Fruit fly (Drosophila melanogaster) whole organism, embryonic: ENCODE data around the gene CG43645.

Experiments used
- Atf3 ChIP-seq: fragments of 200-800 bp; sonication (Bioruptor generic); optimal IDR thresholded peaks from 3 replicates; lab custom pipeline; 2016; ENCODE audit warnings: missing biosample characterization, missing genetic modification characterization
- Atf6 ChIP-seq: fragments of 200-800 bp; sonication (Bioruptor generic); IDR thresholded peaks from 2 replicates; pipeline ENCODE4 v1.3.6; 2022; ENCODE audit warnings: missing biosample characterization, missing genetic modification characterization
- Bgb ChIP-seq: fragments of 200-800 bp; sonication (Bioruptor generic); IDR thresholded peaks from 2 replicates; pipeline ENCODE4 v1.3.6; 2022; ENCODE audit warnings: missing biosample characterization, missing genetic modification characterization; ENCODE audit not compliant: partially characterized antibody
- C15 ChIP-seq: fragments of 200-800 bp; sonication (Bioruptor generic); IDR thresholded peaks from 3 replicates; pipeline ENCODE4 v1.3.6; 2022; ENCODE audit warnings: missing biosample characterization, missing genetic modification characterization
- CG11247 ChIP-seq: fragments of 200-800 bp; sonication (Bioruptor generic); IDR thresholded peaks from 2 replicates; pipeline ENCODE4 v1.3.6; 2022; ENCODE audit warnings: missing biosample characterization, missing genetic modification characterization
- CG13296 ChIP-seq: fragments of 200-800 bp; sonication (Bioruptor generic); optimal IDR thresholded peaks from 3 replicates; lab custom pipeline; 2018; ENCODE audit warnings: missing biosample characterization, mild to moderate bottlenecking, missing genetic modification characterization
- CG13424 ChIP-seq: fragments of 200-800 bp; sonication (Bioruptor generic); optimal IDR thresholded peaks from 2 replicates; lab custom pipeline; 2019; ENCODE audit warnings: missing biosample characterization, mild to moderate bottlenecking, missing genetic modification characterization, moderate library complexity
- CG15269 ChIP-seq: fragments of 200-800 bp; sonication (Bioruptor generic); optimal IDR thresholded peaks from 2 replicates; lab custom pipeline; 2018; ENCODE audit warnings: missing biosample characterization, mild to moderate bottlenecking, missing genetic modification characterization, moderate library complexity
- CG1529 ChIP-seq: fragments of 200-800 bp; sonication (Bioruptor generic); optimal IDR thresholded peaks from 3 replicates; lab custom pipeline; 2018; ENCODE audit warnings: missing biosample characterization, missing genetic modification characterization
- CG1602 ChIP-seq: fragments of 200-800 bp; sonication (Bioruptor generic); optimal IDR thresholded peaks from 3 replicates; lab custom pipeline; 2016; ENCODE audit warnings: missing biosample characterization, missing genetic modification characterization
- CG16863 ChIP-seq: fragments of 200-800 bp; sonication (Bioruptor generic); optimal IDR thresholded peaks from 3 replicates; lab custom pipeline; 2016; ENCODE audit warnings: missing biosample characterization, missing genetic modification characterization
- CG17359 ChIP-seq: fragments of 200-800 bp; sonication (Bioruptor generic); optimal IDR thresholded peaks from 3 replicates; lab custom pipeline; 2018; ENCODE audit warnings: missing biosample characterization, mild to moderate bottlenecking, missing genetic modification characterization, moderate library complexity
- CG1792 ChIP-seq: fragments of 200-800 bp; sonication (Bioruptor generic); optimal IDR thresholded peaks from 2 replicates; lab custom pipeline; 2016; ENCODE audit warnings: missing biosample characterization, missing genetic modification characterization
- CG18476 ChIP-seq: fragments of 200-800 bp; sonication (Bioruptor generic); optimal IDR thresholded peaks from 2 replicates; lab custom pipeline; 2016; ENCODE audit warnings: missing biosample characterization, mild to moderate bottlenecking, missing genetic modification characterization
- CG31224 ChIP-seq: fragments of 200-800 bp; sonication (Bioruptor generic); IDR thresholded peaks from 2 replicates; pipeline ENCODE4 v1.3.6; 2022; ENCODE audit warnings: missing biosample characterization, missing genetic modification characterization
- CG32772 ChIP-seq: fragments of 200-800 bp; sonication (Bioruptor generic); IDR thresholded peaks from 2 replicates; pipeline ENCODE4 v1.3.6; 2022; ENCODE audit warnings: missing biosample characterization, missing genetic modification characterization
- CG3847 ChIP-seq: fragments of 200-800 bp; sonication (Bioruptor generic); IDR thresholded peaks from 2 replicates; pipeline ENCODE4 v1.3.6; 2022; ENCODE audit warnings: missing biosample characterization, missing genetic modification characterization
- CG3995 ChIP-seq: fragments of 200-800 bp; sonication (Bioruptor generic); optimal IDR thresholded peaks from 3 replicates; lab custom pipeline; 2016; ENCODE audit warnings: missing biosample characterization, missing genetic modification characterization
- CG4820 ChIP-seq: fragments of 200-800 bp; sonication (Bioruptor generic); optimal IDR thresholded peaks from 3 replicates; lab custom pipeline; 2016; ENCODE audit warnings: missing biosample characterization, missing genetic modification characterization
- CG7987 ChIP-seq: fragments of 200-800 bp; sonication (Bioruptor generic); optimal IDR thresholded peaks from 2 replicates; lab custom pipeline; 2018; ENCODE audit warnings: missing biosample characterization, mild to moderate bottlenecking, missing genetic modification characterization, moderate library complexity
- CG8089 ChIP-seq: fragments of 200-800 bp; sonication (Bioruptor generic); optimal IDR thresholded peaks from 3 replicates; lab custom pipeline; 2016; ENCODE audit warnings: missing biosample characterization, missing genetic modification characterization
- CG8290 ChIP-seq, 3 experiments: fragments of 200-800 bp; sonication (Bioruptor generic); optimal IDR thresholded peaks; 2 replicates each; lab custom pipeline; 2016 to 2019; ENCODE audit warnings: missing biosample characterization in 3 of 3, missing genetic modification characterization in 3 of 3, mild to moderate bottlenecking in 2 of 3, moderate library complexity in 1 of 3
- CG8388 ChIP-seq: fragments of 200-800 bp; sonication (Bioruptor generic); optimal IDR thresholded peaks from 2 replicates; lab custom pipeline; 2019; ENCODE audit warnings: missing biosample characterization, mild to moderate bottlenecking, missing genetic modification characterization, moderate library complexity
- CG9817 ChIP-seq: fragments of 200-800 bp; sonication (Bioruptor generic); optimal IDR thresholded peaks from 2 replicates; lab custom pipeline; 2018; ENCODE audit warnings: missing biosample characterization, mild to moderate bottlenecking, missing genetic modification characterization, moderate library complexity
- Camta ChIP-seq: fragments of 200-800 bp; sonication (Bioruptor generic); optimal IDR thresholded peaks from 2 replicates; lab custom pipeline; 2016; ENCODE audit warnings: missing biosample characterization, missing genetic modification characterization
- HLH54F ChIP-seq: fragments of 200-800 bp; sonication (Bioruptor generic); optimal IDR thresholded peaks from 3 replicates; lab custom pipeline; 2016; ENCODE audit warnings: missing biosample characterization, missing genetic modification characterization
- Hand ChIP-seq: fragments of 200-800 bp; sonication (Bioruptor generic); optimal IDR thresholded peaks from 2 replicates; lab custom pipeline; 2017; ENCODE audit warnings: mild to moderate bottlenecking, missing biosample characterization, missing genetic modification reagents, missing genetic modification characterization
- NFAT ChIP-seq: fragments of 200-800 bp; sonication (Bioruptor generic); IDR thresholded peaks from 2 replicates; pipeline ENCODE4 v1.3.6; 2022; ENCODE audit warnings: missing biosample characterization, missing genetic modification characterization
- NfI ChIP-seq: fragments of 200-800 bp; sonication (Bioruptor generic); optimal IDR thresholded peaks from 3 replicates; lab custom pipeline; 2018; ENCODE audit warnings: missing biosample characterization, mild to moderate bottlenecking, missing genetic modification characterization, moderate library complexity
- Optix ChIP-seq: fragments of 200-800 bp; sonication (Bioruptor generic); IDR thresholded peaks from 3 replicates; pipeline ENCODE4 v1.3.6; 2022; ENCODE audit warnings: missing biosample characterization, missing genetic modification characterization
- Ptx1 ChIP-seq: fragments of 200-800 bp; sonication (Bioruptor generic); IDR thresholded peaks from 2 replicates; pipeline ENCODE4 v1.3.6; 2022; ENCODE audit warnings: missing biosample characterization, missing genetic modification characterization
- Sox102F ChIP-seq: fragments of 200-800 bp; sonication (Bioruptor generic); optimal IDR thresholded peaks from 2 replicates; lab custom pipeline; 2018; ENCODE audit warnings: missing biosample characterization, mild to moderate bottlenecking, missing genetic modification characterization, moderate library complexity
- ac ChIP-seq: fragments of 200-800 bp; sonication (Bioruptor generic); optimal IDR thresholded peaks from 3 replicates; lab custom pipeline; 2017; ENCODE audit warnings: missing biosample characterization, mild to moderate bottlenecking, missing genetic modification characterization
- bcd ChIP-seq: fragments of 200-800 bp; sonication (Bioruptor generic); optimal IDR thresholded peaks from 2 replicates; lab custom pipeline; 2017; ENCODE audit warnings: missing biosample characterization, mild to moderate bottlenecking, missing genetic modification characterization
- caup ChIP-seq: fragments of 200-800 bp; sonication (Bioruptor generic); optimal IDR thresholded peaks from 3 replicates; lab custom pipeline; 2017; ENCODE audit warnings: missing biosample characterization, mild to moderate bottlenecking, missing genetic modification characterization, moderate library complexity; ENCODE audit not compliant: severe bottlenecking
- ci ChIP-seq: fragments of 200-800 bp; sonication (Bioruptor generic); IDR thresholded peaks from 3 replicates; pipeline ENCODE4 v1.3.6; 2022; ENCODE audit warnings: missing biosample characterization, missing genetic modification characterization
- dm ChIP-seq: fragments of 200-800 bp; sonication (Bioruptor generic); optimal IDR thresholded peaks from 3 replicates; lab custom pipeline; 2016; ENCODE audit warnings: missing biosample characterization, missing genetic modification characterization
- ems ChIP-seq: fragments of 200-800 bp; sonication (Bioruptor generic); optimal IDR thresholded peaks from 3 replicates; lab custom pipeline; 2016; ENCODE audit warnings: missing biosample characterization, missing genetic modification characterization
- ftz-f1 ChIP-seq: fragments of 200-800 bp; sonication (Bioruptor generic); optimal IDR thresholded peaks from 2 replicates; lab custom pipeline; 2016; ENCODE audit warnings: missing biosample characterization, missing genetic modification characterization
- gfzf ChIP-seq: fragments of 200-800 bp; sonication (Bioruptor generic); optimal IDR thresholded peaks from 2 replicates; lab custom pipeline; 2016; ENCODE audit warnings: missing biosample characterization, mild to moderate bottlenecking, missing genetic modification characterization, moderate library complexity
- hth ChIP-seq: fragments of >200 bp; optimal IDR thresholded peaks from 2 replicates; lab custom pipeline; 2017; ENCODE audit warnings: inconsistent platforms
- klu ChIP-seq: fragments of 200-800 bp; sonication (Bioruptor generic); IDR thresholded peaks from 2 replicates; pipeline ENCODE4 v1.3.6; 2022; ENCODE audit warnings: missing biosample characterization, missing genetic modification characterization
- p53 ChIP-seq: fragments of 200-800 bp; sonication (Bioruptor generic); optimal IDR thresholded peaks from 2 replicates; lab custom pipeline; 2016; ENCODE audit warnings: missing biosample characterization, missing genetic modification characterization
- pfk ChIP-seq: fragments of 200-800 bp; sonication (Bioruptor generic); optimal IDR thresholded peaks from 2 replicates; lab custom pipeline; 2018; ENCODE audit warnings: missing biosample characterization, mild to moderate bottlenecking, missing genetic modification characterization, moderate library complexity
- pum ChIP-seq: fragments of 200-800 bp; sonication (Bioruptor generic); optimal IDR thresholded peaks from 2 replicates; lab custom pipeline; 2016; ENCODE audit warnings: missing biosample characterization, missing genetic modification characterization
- scrt ChIP-seq: fragments of 200-800 bp; sonication (Bioruptor generic); optimal IDR thresholded peaks from 2 replicates; lab custom pipeline; 2018; ENCODE audit warnings: missing biosample characterization, mild to moderate bottlenecking, missing genetic modification characterization, moderate library complexity
- sd ChIP-seq: fragments of 200-800 bp; sonication (Bioruptor generic); optimal IDR thresholded peaks from 3 replicates; lab custom pipeline; 2018; ENCODE audit warnings: missing biosample characterization, mild to moderate bottlenecking, missing genetic modification characterization, moderate library complexity
- so ChIP-seq: fragments of 200-800 bp; sonication (Bioruptor generic); IDR thresholded peaks from 3 replicates; pipeline ENCODE4 v1.3.6; 2022; ENCODE audit warnings: missing biosample characterization, missing genetic modification characterization
- ssp ChIP-seq: fragments of 200-800 bp; sonication (Bioruptor generic); IDR thresholded peaks from 2 replicates; pipeline ENCODE4 v1.3.6; 2022; ENCODE audit warnings: missing biosample characterization, missing genetic modification characterization
- trem ChIP-seq: fragments of 200-800 bp; optimal IDR thresholded peaks from 3 replicates; lab custom pipeline; 2019; ENCODE audit warnings: missing biosample characterization, mild to moderate bottlenecking, missing genetic modification characterization, moderate library complexity
- unpg ChIP-seq: fragments of 200-800 bp; sonication (Bioruptor generic); optimal IDR thresholded peaks from 3 replicates; lab custom pipeline; 2018; ENCODE audit warnings: missing biosample characterization, mild to moderate bottlenecking, missing genetic modification characterization, moderate library complexity

The CG43645 gene

DNA sequence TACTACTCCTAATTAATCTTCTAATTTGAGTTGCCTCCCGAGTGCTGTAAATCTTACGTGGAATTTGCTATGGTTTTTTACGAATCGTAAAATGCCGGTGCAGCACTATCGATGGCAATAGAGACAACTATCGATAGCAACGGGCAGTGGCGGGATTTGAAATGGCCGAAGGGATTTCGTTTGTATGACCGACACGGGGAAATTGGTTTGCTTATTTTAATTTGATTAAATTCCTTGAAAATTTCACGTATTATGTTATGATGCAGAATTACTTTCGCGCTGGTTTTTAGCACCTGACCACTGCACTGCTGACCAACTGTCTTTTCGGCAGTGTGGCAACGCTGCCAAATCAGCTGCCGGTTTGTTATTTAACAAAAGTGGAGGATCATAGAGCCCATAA is 1.4 kb upstream of the CG43645 start, which contains the start of the genes GCS2beta and CG5131 (continued):
- TF ChIP-seq Atf6 (GFP tag; lab: Robert Waterston, UW) (peak; percentile 93), p53 (GFP tag; lab: Kevin White, UChicago) (peak; percentile 94), CG9817 (tag; lab: Kevin White, UChicago) (peak; percentile 96), ac (GFP tag; lab: Kevin White, UChicago) (peak; percentile 48), Camta (GFP tag; lab: Kevin White, UChicago) (peak; percentile 93), ftz-f1 (peak; percentile 58), CG1792 (GFP tag; lab: Kevin White, UChicago) (peak; percentile 93), CG16863 (GFP tag; lab: Kevin White, UChicago) (peak; percentile 95), sd (tag; lab: Kevin White, UChicago) (peak; percentile 92), klu (GFP tag; lab: Robert Waterston, UW) (peak; percentile 93), gfzf (GFP tag; lab: Kevin White, UChicago) (peak; percentile 49), CG18476 (GFP tag; lab: Kevin White, UChicago) (peak; percentile 89), Atf3 (GFP tag; lab: Kevin White, UChicago) (peak; percentile 91), unpg (GFP tag; lab: Kevin White, UChicago) (peak; percentile 92), CG11247 (GFP tag; lab: Robert Waterston, UW) (peak; percentile 96), pfk (GFP tag; lab: Kevin White, UChicago) (no peak), CG4820 (GFP tag; lab: Kevin White, UChicago) (peak; percentile 92), CG3847 (GFP tag; lab: Robert Waterston, UW) (peak; percentile 96), Optix (peak; percentile 94), CG13424 (tag; lab: Kevin White, UChicago) (peak; percentile 91), C15 (GFP tag; lab: Robert Waterston, UW) (peak; percentile 84), Hand (GFP tag; lab: Kevin White, UChicago) (peak; percentile 25), HLH54F (peak; percentile 98), CG31224 (peak; percentile 87), dm (GFP tag; lab: Kevin White, UChicago) (peak; percentile 88), CG8290 (GFP tag; optimal IDR thresholded peaks at IDR 0.05; lab: Kevin White, UChicago) (peak; percentile 72), CG8290 (tag; optimal IDR thresholded peaks at IDR 0.05; lab: Kevin White, UChicago) (peak; percentile 35 to 97), hth (lab: Kevin White, UChicago) (no peak), NfI (peak; percentile 95), CG8089 (GFP tag; lab: Kevin White, UChicago) (peak; percentile 90), Sox102F (peak; percentile 93), ems (peak; percentile 93), so (GFP tag; lab: Robert Waterston, UW) (peak; percentile 90), bcd (GFP tag; lab: Kevin White, UChicago) (peak; percentile 93), CG8388 (GFP tag; lab: Kevin White, UChicago) (peak; percentile 82), CG1529 (GFP tag; lab: Kevin White, UChicago) (peak; percentile 77), CG7987 (peak; percentile 84), caup (peak; percentile 90), CG1602 (GFP tag; lab: Kevin White, UChicago) (peak; percentile 92), CG32772 (GFP tag; lab: Robert Waterston, UW) (peak; percentile 95), trem (tag; lab: Kevin White, UChicago) (peak; percentile 90), CG17359 (tag; lab: Kevin White, UChicago) (peak; percentile 88), Ptx1 (GFP tag; lab: Robert Waterston, UW) (peak; percentile 96), CG13296 (GFP tag; lab: Kevin White, UChicago) (peak; percentile 79), scrt (peak; percentile 74), CG15269 (tag; lab: Kevin White, UChicago) (peak; percentile 89), NFAT (GFP tag; lab: Robert Waterston, UW) (peak; percentile 95), Bgb (peak; percentile 87), ci (GFP tag; lab: Robert Waterston, UW) (peak; percentile 95), ssp (GFP tag; lab: Robert Waterston, UW) (peak; percentile 86), pum (peak; percentile 97), CG3995 (peak; percentile 71)
